Fruit fly (Drosophila melanogaster): Measurements from ENCODE around the gene CG3706.

The CG3706 gene

DNA sequence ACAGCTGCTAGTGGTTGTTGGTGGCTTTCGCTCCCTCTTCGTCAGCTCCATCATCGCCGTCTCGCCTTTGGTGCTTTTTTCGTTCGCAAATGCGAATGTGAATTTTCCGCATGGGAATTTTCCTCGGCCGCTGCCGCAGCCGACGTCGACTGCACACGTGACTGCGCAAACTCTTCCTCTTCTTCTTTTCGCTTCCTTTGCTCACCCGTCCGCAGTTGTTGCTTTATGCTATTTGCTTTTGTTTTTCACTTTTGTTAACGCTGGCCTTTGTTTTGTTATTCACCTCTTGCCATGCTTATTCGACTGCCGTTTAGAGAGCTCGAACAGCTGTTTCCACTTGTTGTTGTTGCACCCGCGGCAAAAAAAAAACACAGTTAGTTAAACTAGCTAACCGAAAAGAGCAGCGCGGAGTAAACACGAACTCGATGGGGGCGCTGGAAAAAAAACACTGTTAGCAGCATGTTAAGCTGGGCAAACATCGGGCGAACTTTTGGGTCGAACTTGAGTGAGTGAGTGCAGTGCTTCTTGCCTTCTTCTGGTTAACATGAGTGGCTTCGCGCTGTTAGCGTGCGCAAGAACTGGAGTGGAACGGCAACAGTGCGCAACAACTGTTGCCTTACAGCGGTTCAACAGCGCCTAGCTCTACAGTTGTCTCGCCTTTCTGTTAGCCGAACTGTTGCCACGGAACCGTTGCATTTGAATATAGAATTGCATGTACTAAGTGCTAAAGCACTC lies 23.3 kb downstream of the CG3706 start:
- TF ChIP-seq Dfd (GFP tag; optimal IDR thresholded peaks at IDR 0.05) (no peak), psq (GFP tag; optimal IDR thresholded peaks at IDR 0.05) (peak; percentile 49)

- TF ChIP-seq HLH106 (tag; optimal IDR thresholded peaks at IDR 0.05): peak; percentile 93
- TF ChIP-seq brk (GFP tag; optimal IDR thresholded peaks at IDR 0.05): peak; percentile 30
- TF ChIP-seq ey (GFP tag; optimal IDR thresholded peaks at IDR 0.05): peak; percentile 94
- peak; percentile 88 for TF ChIP-seq rgr (GFP tag; optimal IDR thresholded peaks at IDR 0.05)
- peak; percentile 82 for TF ChIP-seq CG9705 (GFP tag; optimal IDR thresholded peaks at IDR 0.05)
- peak; percentile 50 for TF ChIP-seq sv (GFP tag; optimal IDR thresholded peaks at IDR 0.05)
- TF ChIP-seq br (GFP tag; optimal IDR thresholded peaks at IDR 0.05): peak; percentile 92
- TF ChIP-seq lola (GFP tag; optimal IDR thresholded peaks at IDR 0.05): no peak
- peak; percentile 95 for TF ChIP-seq woc (GFP tag; optimal IDR thresholded peaks at IDR 0.05)
- peak; percentile 32 to 91 for TF ChIP-seq foxo (GFP tag; optimal IDR thresholded peaks at IDR 0.05)
- peak; percentile 55 for TF ChIP-seq CrebA (GFP tag; optimal IDR thresholded peaks at IDR 0.05; ENCODE audit: borderline replicate concordance)
- peak; percentile 69 for TF ChIP-seq sage (GFP tag; optimal IDR thresholded peaks at IDR 0.05)
- peak; percentile 82 for TF ChIP-seq tai (GFP tag; optimal IDR thresholded peaks at IDR 0.05)
- no peak for TF ChIP-seq Rel (GFP tag; optimal IDR thresholded peaks at IDR 0.05)
- peak; percentile 66 for TF ChIP-seq Rel (tag; optimal IDR thresholded peaks at IDR 0.05)
- TF ChIP-seq Jra (GFP tag; optimal IDR thresholded peaks at IDR 0.05): peak; percentile 11
- peak; percentile 50 for TF ChIP-seq Mio (GFP tag; optimal IDR thresholded peaks at IDR 0.05)
- TF ChIP-seq dl (GFP tag; optimal IDR thresholded peaks at IDR 0.05; ENCODE audit: insufficient read depth in 1 of 2, partially characterized antibody in 2 of 2): peak in 1 of 2 experiments; percentile 38
- TF ChIP-seq N (GFP tag; optimal IDR thresholded peaks at IDR 0.05): no peak
- TF ChIP-seq Dif (GFP tag; optimal IDR thresholded peaks at IDR 0.05; ENCODE audit: partially characterized antibody): no peak
- TF ChIP-seq dmrt93B (GFP tag; optimal IDR thresholded peaks at IDR 0.05): peak; percentile 85
- TF ChIP-seq Hnf4 (GFP tag; optimal IDR thresholded peaks at IDR 0.05): peak; percentile 84
- no peak for TF ChIP-seq GATAd (GFP tag; optimal IDR thresholded peaks at IDR 0.05)
- no peak for TF ChIP-seq Dfd (GFP tag; optimal IDR thresholded peaks at IDR 0.05)
- peak; percentile 89 for TF ChIP-seq OdsH (GFP tag; optimal IDR thresholded peaks at IDR 0.05)
- peak; percentile 68 for TF ChIP-seq CG32264 (GFP tag; optimal IDR thresholded peaks at IDR 0.05)
- no peak for TF ChIP-seq usp (GFP tag; optimal IDR thresholded peaks at IDR 0.05)
- TF ChIP-seq Hr83 (GFP tag; optimal IDR thresholded peaks at IDR 0.05; ENCODE audit: poor library complexity, severe bottlenecking): no peak
- no peak for TF ChIP-seq Myc (optimal IDR thresholded peaks at IDR 0.05)
- peak; percentile 92 for TF ChIP-seq fru (GFP tag; optimal IDR thresholded peaks at IDR 0.05)
- no peak for TF ChIP-seq dsf (GFP tag; optimal IDR thresholded peaks at IDR 0.05; ENCODE audit: borderline replicate concordance)
- peak; percentile 81 for TF ChIP-seq psq (GFP tag; optimal IDR thresholded peaks at IDR 0.05)
- peak; percentile 88 for TF ChIP-seq Sp1 (GFP tag; optimal IDR thresholded peaks at IDR 0.05)
- TF ChIP-seq Vsx2 (GFP tag; optimal IDR thresholded peaks at IDR 0.05; ENCODE audit: partially characterized antibody): no peak
- peak; percentile 93 for TF ChIP-seq h (GFP tag; optimal IDR thresholded peaks at IDR 0.05)
Observed at dm6 chrX:900725-901345, 31.4 kb downstream of the CG3706 start.

DNA sequence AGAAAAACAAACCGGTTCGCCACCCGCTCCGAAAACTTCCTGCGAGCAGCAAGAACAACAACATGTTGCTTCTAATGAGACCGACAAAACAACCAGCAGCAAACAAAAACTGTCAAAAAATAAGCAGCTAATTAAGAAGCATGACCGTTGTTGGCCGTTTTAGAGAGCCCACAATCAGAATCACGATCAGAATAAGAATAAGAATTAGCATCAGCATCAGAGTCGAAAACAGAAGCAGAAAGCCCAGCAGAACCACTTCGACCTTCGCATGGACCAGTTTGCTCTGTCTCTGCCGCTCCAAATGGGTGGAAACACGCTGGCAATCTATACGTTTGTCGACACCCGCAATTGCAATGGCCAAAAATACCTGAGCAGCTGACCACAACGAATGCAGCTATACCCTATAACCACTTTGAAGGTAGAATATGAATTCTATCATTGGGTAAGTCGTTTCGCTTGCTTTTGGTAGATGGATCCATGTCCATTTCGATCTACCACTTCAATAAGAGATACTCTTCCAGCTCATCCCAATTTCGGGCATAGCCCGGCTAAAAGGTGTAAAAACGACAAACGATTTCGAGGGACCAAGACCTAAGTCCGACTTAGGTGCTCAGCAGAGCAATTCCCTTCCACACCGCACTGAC lies 32.7 kb downstream of the CG3706 start:
- no peak for TF ChIP-seq woc (GFP tag; optimal IDR thresholded peaks at IDR 0.05)

All from whole organism, wandering third instar larva.